Fruit fly (Drosophila melanogaster): ENCODE measurements around the gene IPIP.

IPIP gene

dm6 chr2L:6098479-6099269 is 50.9 kb downstream of the IPIP start, which contains the start of gene CG9175 (continued):
- peak; percentile 47 for TF ChIP-seq CG13775 (GFP tag; optimal IDR thresholded peaks at IDR 0.05)
- TF ChIP-seq dan (GFP tag; IDR thresholded peaks at IDR 0.05): no peak
- TF ChIP-seq CG34224 (GFP tag; IDR thresholded peaks at IDR 0.05; ENCODE audit: partially characterized antibody): peak; percentile 99
- TF ChIP-seq en (GFP tag; optimal IDR thresholded peaks at IDR 0.05): no peak
- no peak for TF ChIP-seq croc (GFP tag; conservative IDR thresholded peaks at IDR 0.05)
- TF ChIP-seq Poxn (GFP tag; IDR thresholded peaks at IDR 0.05): no peak
- TF ChIP-seq Atf-2 (GFP tag; optimal IDR thresholded peaks at IDR 0.05): peak; percentile 7
- TF ChIP-seq C15 (GFP tag; IDR thresholded peaks at IDR 0.05): no peak
- TF ChIP-seq CG15011 (GFP tag; optimal IDR thresholded peaks at IDR 0.05): no peak
- TF ChIP-seq trem (tag; optimal IDR thresholded peaks at IDR 0.05): peak; percentile 86
- TF ChIP-seq pros (GFP tag; optimal IDR thresholded peaks at IDR 0.05): peak; percentile 17
- peak; percentile 38 for TF ChIP-seq PHDP (tag; optimal IDR thresholded peaks at IDR 0.05)
- no peak for TF ChIP-seq CG18476 (GFP tag; optimal IDR thresholded peaks at IDR 0.05)
- TF ChIP-seq Sry-δ (GFP tag; optimal IDR thresholded peaks at IDR 0.05): peak; percentile 99
- TF ChIP-seq gcm (GFP tag; optimal IDR thresholded peaks at IDR 0.05): peak; percentile 28
- peak; percentile 39 for TF ChIP-seq Antp (GFP tag; optimal IDR thresholded peaks at IDR 0.05)
- no peak; the same call in 1 of the 2 replicates for TF ChIP-seq CG10366 (GFP tag; IDR thresholded peaks at IDR 0.05)
- no peak for TF ChIP-seq Taf1 (GFP tag; IDR thresholded peaks at IDR 0.05)
- peak; percentile 15 for TF ChIP-seq CG12104 (GFP tag; optimal IDR thresholded peaks at IDR 0.05)
- no peak for TF ChIP-seq dmrt99B (tag; optimal IDR thresholded peaks at IDR 0.05)
- TF ChIP-seq CG11696 (GFP tag; IDR thresholded peaks at IDR 0.05): no peak
- TF ChIP-seq pb (GFP tag; optimal IDR thresholded peaks at IDR 0.05): peak; percentile 7
- no peak for TF ChIP-seq run (tag; optimal IDR thresholded peaks at IDR 0.05)
- no peak for TF ChIP-seq toy (GFP tag; IDR thresholded peaks at IDR 0.05)
- peak; percentile 58 for TF ChIP-seq D (optimal IDR thresholded peaks at IDR 0.05)
- TF ChIP-seq D (GFP tag; optimal IDR thresholded peaks at IDR 0.05): no peak
- no peak; the same call in 1 of the 2 replicates for TF ChIP-seq CG11085 (GFP tag; IDR thresholded peaks at IDR 0.05)
- peak; percentile 69 for TF ChIP-seq pho (GFP tag; optimal IDR thresholded peaks at IDR 0.05)
- peak; percentile 55; the same call in 1 of the 2 replicates for TF ChIP-seq E2f2 (GFP tag; IDR thresholded peaks at IDR 0.05)
- TF ChIP-seq CG4282 (GFP tag; optimal IDR thresholded peaks at IDR 0.05): no peak
- no peak for TF ChIP-seq CG6683 (GFP tag; optimal IDR thresholded peaks at IDR 0.05)
- no peak for TF ChIP-seq eve (GFP tag; optimal IDR thresholded peaks at IDR 0.05)
- TF ChIP-seq CG7928 (GFP tag; optimal IDR thresholded peaks at IDR 0.05): no peak
- no peak for TF ChIP-seq Hmr (GFP tag; optimal IDR thresholded peaks at IDR 0.05)
- TF ChIP-seq CG10462 (GFP tag; optimal IDR thresholded peaks at IDR 0.05): peak; percentile 63
- peak; percentile 46 for TF ChIP-seq CG9817 (tag; optimal IDR thresholded peaks at IDR 0.05)
- TF ChIP-seq repo (GFP tag; optimal IDR thresholded peaks at IDR 0.05): no peak
- peak; percentile 2 to 42 for TF ChIP-seq Hr51 (GFP tag; optimal IDR thresholded peaks at IDR 0.05)
- peak; percentile 75 for TF ChIP-seq CG13894 (tag; optimal IDR thresholded peaks at IDR 0.05)
- TF ChIP-seq mld (GFP tag; IDR thresholded peaks at IDR 0.05; ENCODE audit: partially characterized antibody): peak; percentile 88
- TF ChIP-seq CG15696 (tag; optimal IDR thresholded peaks at IDR 0.05): peak; percentile 3
- no peak for TF ChIP-seq ab (GFP tag; optimal IDR thresholded peaks at IDR 0.05)
- TF ChIP-seq CG11456 (GFP tag; IDR thresholded peaks at IDR 0.05): 0 out of 3 replicates have a peak, but pooled peaks have one; percentile 58
- no peak for TF ChIP-seq ase (GFP tag; IDR thresholded peaks at IDR 0.05)
- peak; percentile 35 for TF ChIP-seq Sry-β (GFP tag; optimal IDR thresholded peaks at IDR 0.05)
- TF ChIP-seq Pdp1 (GFP tag; optimal IDR thresholded peaks at IDR 0.05): peak; percentile 22 to 63
- no peak for TF ChIP-seq CG6765 (GFP tag; optimal IDR thresholded peaks at IDR 0.05)
- TF ChIP-seq CG18764 (GFP tag; optimal IDR thresholded peaks at IDR 0.05): no peak
- TF ChIP-seq CG12942 (GFP tag; optimal IDR thresholded peaks at IDR 0.05): no peak
- TF ChIP-seq usp (GFP tag; optimal IDR thresholded peaks at IDR 0.05): no peak
